Worm (Caenorhabditis elegans): ENCODE data around the gene C10E2.5.

ce11 chrX:16770919-16771318 lies 16.5 kb upstream of the C10E2.5 start:
- TF ChIP-seq pha-4 (tag; optimal IDR thresholded peaks at IDR 0.05) (no peak), blmp-1 (tag; optimal IDR thresholded peaks at IDR 0.05) (no peak), elt-3 (tag; optimal IDR thresholded peaks at IDR 0.05) (no peak), unc-62 (GFP tag; optimal IDR thresholded peaks at IDR 0.05) (no peak), nhr-237 (tag; optimal IDR thresholded peaks at IDR 0.05) (no peak), lin-13 (tag; optimal IDR thresholded peaks at IDR 0.05) (no peak), nhr-12 (tag; optimal IDR thresholded peaks at IDR 0.05) (no peak), ztf-11 (tag; optimal IDR thresholded peaks at IDR 0.05) (no peak), nhr-28 (tag; optimal IDR thresholded peaks at IDR 0.05) (no peak)
